Worm (Caenorhabditis elegans): ENCODE measurements around the gene Y41D4A.4.

Y41D4A.4 gene

ce11 chrIV:1745453-1746051, at the start of gene Y41D4A.4, which contains the start of gene Y41D4A.6:
TSS of gene Y41D4A.4 (plus strand) at chrIV:1746001.
TSS of gene Y41D4A.6 (minus strand) at chrIV:1745503.
- no peak for TF ChIP-seq aly-1 (tag; optimal IDR thresholded peaks at IDR 0.05)
- TF ChIP-seq hmbx-1 (tag; optimal IDR thresholded peaks at IDR 0.05) = peak; percentile 53
- TF ChIP-seq tbx-11 (GFP tag; IDR thresholded peaks at IDR 0.05) = 0 out of 2 replicates have a peak, but pooled peaks have one; percentile 20
- TF ChIP-seq B0310.2 (tag; optimal IDR thresholded peaks at IDR 0.05) = no peak
- peak; percentile 65 for TF ChIP-seq pes-1 (GFP tag; IDR thresholded peaks at IDR 0.05)
- peak; percentile 41 for TF ChIP-seq hmg-4 (GFP tag; optimal IDR thresholded peaks at IDR 0.05)
- peak; percentile 86 for TF ChIP-seq ets-7 (tag; optimal IDR thresholded peaks at IDR 0.05)
- TF ChIP-seq hnd-1 (tag; optimal IDR thresholded peaks at IDR 0.05) = peak; percentile 44
- no peak for TF ChIP-seq tra-4 (tag; optimal IDR thresholded peaks at IDR 0.05)
- peak; percentile 65 for TF ChIP-seq tbx-37 (GFP tag; conservative IDR thresholded peaks at IDR 0.05)
- TF ChIP-seq ama-1 (optimal IDR thresholded peaks at IDR 0.05) = no peak
- TF ChIP-seq scrt-1 (GFP tag; IDR thresholded peaks at IDR 0.05) = no peak
- TF ChIP-seq sea-1 (GFP tag; conservative IDR thresholded peaks at IDR 0.05) = no peak
- peak; percentile 30 for TF ChIP-seq ceh-13 (GFP tag; optimal IDR thresholded peaks at IDR 0.05)
- no peak for TF ChIP-seq ceh-36 (tag; optimal IDR thresholded peaks at IDR 0.05)
- peak; percentile 65 for TF ChIP-seq F13C5.2 (tag; optimal IDR thresholded peaks at IDR 0.05)
- no peak for TF ChIP-seq flt-1 (GFP tag; IDR thresholded peaks at IDR 0.05)

- TF ChIP-seq aly-1 (tag; optimal IDR thresholded peaks at IDR 0.05) (no peak), B0310.2 (tag; optimal IDR thresholded peaks at IDR 0.05) (no peak), tbx-37 (GFP tag; conservative IDR thresholded peaks at IDR 0.05) (no peak), F13C5.2 (tag; optimal IDR thresholded peaks at IDR 0.05) (no peak), ceh-13 (GFP tag; optimal IDR thresholded peaks at IDR 0.05) (no peak), scrt-1 (GFP tag; IDR thresholded peaks at IDR 0.05) (no peak), ceh-36 (tag; optimal IDR thresholded peaks at IDR 0.05) (no peak), pes-1 (GFP tag; IDR thresholded peaks at IDR 0.05) (no peak), ama-1 (optimal IDR thresholded peaks at IDR 0.05) (no peak), hmg-4 (GFP tag; optimal IDR thresholded peaks at IDR 0.05) (no peak), ets-7 (tag; optimal IDR thresholded peaks at IDR 0.05) (no peak), hnd-1 (tag; optimal IDR thresholded peaks at IDR 0.05) (no peak), hmbx-1 (tag; optimal IDR thresholded peaks at IDR 0.05) (no peak), tra-4 (tag; optimal IDR thresholded peaks at IDR 0.05) (no peak), sea-1 (GFP tag; conservative IDR thresholded peaks at IDR 0.05) (no peak), tbx-11 (GFP tag; IDR thresholded peaks at IDR 0.05) (no peak), flt-1 (GFP tag; IDR thresholded peaks at IDR 0.05) (no peak)
These were observed 46.2 kb upstream of the Y41D4A.4 start, which contains the start of gene bus-2 for ce11 chrIV:1699599-1699998. TSS of gene bus-2 (plus strand) at chrIV:1699899.

ce11 chrIV:1706996-1707395, 38.8 kb upstream of the Y41D4A.4 start, which contains the start of gene K08D12.4:
TSS of gene K08D12.4 (plus strand) at chrIV:1707296.
- no peak for TF ChIP-seq scrt-1 (GFP tag; IDR thresholded peaks at IDR 0.05)
- TF ChIP-seq aly-1 (tag; optimal IDR thresholded peaks at IDR 0.05) = no peak

ce11 chrIV:1707960-1708359, 37.8 kb upstream of the Y41D4A.4 start:
- TF ChIP-seq aly-1 (tag; optimal IDR thresholded peaks at IDR 0.05) (no peak), tra-4 (tag; optimal IDR thresholded peaks at IDR 0.05) (no peak), ama-1 (optimal IDR thresholded peaks at IDR 0.05) (no peak), F13C5.2 (tag; optimal IDR thresholded peaks at IDR 0.05) (no peak), ceh-36 (tag; optimal IDR thresholded peaks at IDR 0.05) (no peak), B0310.2 (tag; optimal IDR thresholded peaks at IDR 0.05) (no peak), tbx-11 (GFP tag; IDR thresholded peaks at IDR 0.05) (no peak), ceh-13 (GFP tag; optimal IDR thresholded peaks at IDR 0.05) (no peak), scrt-1 (GFP tag; IDR thresholded peaks at IDR 0.05) (no peak), pes-1 (GFP tag; IDR thresholded peaks at IDR 0.05) (no peak), hmbx-1 (tag; optimal IDR thresholded peaks at IDR 0.05) (no peak), ets-7 (tag; optimal IDR thresholded peaks at IDR 0.05) (no peak), hmg-4 (GFP tag; optimal IDR thresholded peaks at IDR 0.05) (no peak), sea-1 (GFP tag; conservative IDR thresholded peaks at IDR 0.05) (no peak), flt-1 (GFP tag; IDR thresholded peaks at IDR 0.05) (no peak), tbx-37 (GFP tag; conservative IDR thresholded peaks at IDR 0.05) (no peak), hnd-1 (tag; optimal IDR thresholded peaks at IDR 0.05) (no peak)

- no peak for TF ChIP-seq tbx-37 (GFP tag; conservative IDR thresholded peaks at IDR 0.05)
- TF ChIP-seq flt-1 (GFP tag; IDR thresholded peaks at IDR 0.05) = no peak
- no peak for TF ChIP-seq ama-1 (optimal IDR thresholded peaks at IDR 0.05)
- no peak for TF ChIP-seq ceh-13 (GFP tag; optimal IDR thresholded peaks at IDR 0.05)
- no peak for TF ChIP-seq hnd-1 (tag; optimal IDR thresholded peaks at IDR 0.05)
- no peak for TF ChIP-seq tbx-11 (GFP tag; IDR thresholded peaks at IDR 0.05)
- no peak for TF ChIP-seq scrt-1 (GFP tag; IDR thresholded peaks at IDR 0.05)
- TF ChIP-seq ceh-36 (tag; optimal IDR thresholded peaks at IDR 0.05) = no peak
- no peak for TF ChIP-seq aly-1 (tag; optimal IDR thresholded peaks at IDR 0.05)
- no peak for TF ChIP-seq hmbx-1 (tag; optimal IDR thresholded peaks at IDR 0.05)
- TF ChIP-seq tra-4 (tag; optimal IDR thresholded peaks at IDR 0.05) = no peak
- TF ChIP-seq sea-1 (GFP tag; conservative IDR thresholded peaks at IDR 0.05) = no peak
- no peak for TF ChIP-seq hmg-4 (GFP tag; optimal IDR thresholded peaks at IDR 0.05)
- no peak for TF ChIP-seq F13C5.2 (tag; optimal IDR thresholded peaks at IDR 0.05)
- TF ChIP-seq B0310.2 (tag; optimal IDR thresholded peaks at IDR 0.05) = no peak
- no peak for TF ChIP-seq pes-1 (GFP tag; IDR thresholded peaks at IDR 0.05)
- no peak for TF ChIP-seq ets-7 (tag; optimal IDR thresholded peaks at IDR 0.05)
These were observed 37.4 kb upstream of the Y41D4A.4 start for ce11 chrIV:1708426-1708826.

ce11 chrIV:1709002-1709401, 36.8 kb upstream of the Y41D4A.4 start:
- TF ChIP-seq tbx-37 (GFP tag; conservative IDR thresholded peaks at IDR 0.05) (no peak), ceh-13 (GFP tag; optimal IDR thresholded peaks at IDR 0.05) (no peak), ama-1 (optimal IDR thresholded peaks at IDR 0.05) (no peak), hnd-1 (tag; optimal IDR thresholded peaks at IDR 0.05) (no peak), sea-1 (GFP tag; conservative IDR thresholded peaks at IDR 0.05) (no peak)

ce11 chrIV:1709695-1710315, 36.0 kb upstream of the Y41D4A.4 start, which contains the start of the genes pbs-1 and K08D12.3:
TSS of gene pbs-1 (minus strand) at chrIV:1709745.
TSS of gene K08D12.3 (plus strand) at chrIV:1710265.
- no peak for TF ChIP-seq tbx-37 (GFP tag; conservative IDR thresholded peaks at IDR 0.05)
- no peak for TF ChIP-seq hmg-4 (GFP tag; optimal IDR thresholded peaks at IDR 0.05)
- no peak for TF ChIP-seq hmbx-1 (tag; optimal IDR thresholded peaks at IDR 0.05)
- no peak for TF ChIP-seq scrt-1 (GFP tag; IDR thresholded peaks at IDR 0.05)
- TF ChIP-seq tbx-11 (GFP tag; IDR thresholded peaks at IDR 0.05) = no peak
- no peak for TF ChIP-seq pes-1 (GFP tag; IDR thresholded peaks at IDR 0.05)
- no peak for TF ChIP-seq aly-1 (tag; optimal IDR thresholded peaks at IDR 0.05)
- no peak for TF ChIP-seq ceh-36 (tag; optimal IDR thresholded peaks at IDR 0.05)
- TF ChIP-seq F13C5.2 (tag; optimal IDR thresholded peaks at IDR 0.05) = no peak
- no peak for TF ChIP-seq hnd-1 (tag; optimal IDR thresholded peaks at IDR 0.05)
- no peak for TF ChIP-seq ceh-13 (GFP tag; optimal IDR thresholded peaks at IDR 0.05)
- no peak for TF ChIP-seq B0310.2 (tag; optimal IDR thresholded peaks at IDR 0.05)
- no peak for TF ChIP-seq ets-7 (tag; optimal IDR thresholded peaks at IDR 0.05)
- no peak for TF ChIP-seq sea-1 (GFP tag; conservative IDR thresholded peaks at IDR 0.05)
- TF ChIP-seq flt-1 (GFP tag; IDR thresholded peaks at IDR 0.05) = no peak
- TF ChIP-seq tra-4 (tag; optimal IDR thresholded peaks at IDR 0.05) = no peak
